Worm (Caenorhabditis elegans) whole organism, early embryonic: ENCODE measurements around the gene hpo-28.

ENCODE experiments used
- B0310.2 ChIP-seq: sonication (generic microtip); optimal IDR thresholded peaks from 2 replicates; lab custom pipeline; 2016; ENCODE audit warnings: mild to moderate bottlenecking, missing genetic modification characterization, missing compliant biosample characterization
- F13C5.2 ChIP-seq: sonication (generic microtip); optimal IDR thresholded peaks from 2 replicates; lab custom pipeline; 2017; ENCODE audit warnings: mild to moderate bottlenecking, missing genetic modification characterization, inconsistent platforms, missing compliant biosample characterization
- aly-1 ChIP-seq: sonication (generic microtip); optimal IDR thresholded peaks from 2 replicates; lab custom pipeline; 2016; ENCODE audit warnings: missing genetic modification characterization, missing compliant biosample characterization
- ama-1 ChIP-seq: fragments of 150-350 bp; optimal IDR thresholded peaks from 2 replicates; lab custom pipeline; 2014
- ceh-13 ChIP-seq: fragments of 200-800 bp; sonication (Bioruptor generic); optimal IDR thresholded peaks from 2 replicates; lab custom pipeline; 2018; ENCODE audit warnings: mild to moderate bottlenecking, missing genetic modification characterization, missing compliant biosample characterization
- ceh-36 ChIP-seq: sonication (generic microtip); optimal IDR thresholded peaks from 2 replicates; lab custom pipeline; 2016; ENCODE audit warnings: missing genetic modification characterization, inconsistent platforms, missing compliant biosample characterization
- ets-7 ChIP-seq: sonication (generic microtip); optimal IDR thresholded peaks from 2 replicates; lab custom pipeline; 2016; ENCODE audit warnings: missing genotype, missing genetic modification characterization, missing compliant biosample characterization
- flt-1 ChIP-seq: fragments of 200-800 bp; sonication (Bioruptor generic); IDR thresholded peaks from 2 replicates; pipeline ENCODE4 v1.3.6; 2022; ENCODE audit warnings: missing genetic modification characterization, missing compliant biosample characterization
- hmbx-1 ChIP-seq: sonication (generic microtip); optimal IDR thresholded peaks from 2 replicates; lab custom pipeline; 2016; ENCODE audit warnings: mild to moderate bottlenecking, missing genetic modification characterization, missing compliant biosample characterization
- hmg-4 ChIP-seq: fragments of 200-800 bp; sonication (Bioruptor generic); optimal IDR thresholded peaks from 2 replicates; lab custom pipeline; 2018; ENCODE audit warnings: mild to moderate bottlenecking, missing genetic modification characterization, missing compliant biosample characterization
- hnd-1 ChIP-seq: sonication (generic microtip); optimal IDR thresholded peaks from 2 replicates; lab custom pipeline; 2016; ENCODE audit warnings: missing genetic modification characterization, missing compliant biosample characterization
- pes-1 ChIP-seq: fragments of 200-800 bp; sonication (Bioruptor generic); IDR thresholded peaks from 2 replicates; pipeline ENCODE4 v1.3.6; 2022; ENCODE audit warnings: missing genetic modification reagents, missing genetic modification characterization, missing compliant biosample characterization
- scrt-1 ChIP-seq: fragments of 200-800 bp; sonication (Bioruptor generic); IDR thresholded peaks from 2 replicates; pipeline ENCODE4 v1.3.6; 2022; ENCODE audit warnings: missing genetic modification characterization, missing compliant biosample characterization
- sea-1 ChIP-seq: fragments of 200-800 bp; sonication (Bioruptor generic); conservative IDR thresholded peaks from 2 replicates; pipeline ENCODE4 v1.3.6; 2022; ENCODE audit warnings: missing genetic modification characterization, missing compliant biosample characterization
- tbx-11 ChIP-seq: fragments of 200-800 bp; sonication (Bioruptor generic); IDR thresholded peaks from 2 replicates; pipeline ENCODE4 v1.3.6; 2022; ENCODE audit warnings: missing genetic modification characterization, missing compliant biosample characterization
- tbx-37 ChIP-seq: fragments of 200-800 bp; sonication (Bioruptor generic); conservative IDR thresholded peaks from 2 replicates; pipeline ENCODE4 v1.3.6; 2022; ENCODE audit warnings: missing genetic modification reagents, missing genetic modification characterization, missing compliant biosample characterization
- tra-4 ChIP-seq: sonication (generic microtip); optimal IDR thresholded peaks from 2 replicates; lab custom pipeline; 2017; ENCODE audit warnings: missing genetic modification characterization, missing compliant biosample characterization

hpo-28 gene

ce11 chrIII:5747185-5747584 lies 38.1 kb upstream of the hpo-28 start, which contains the start of gene B0244.4:
TSS of gene B0244.4 (plus strand) at chrIII:5747485.
- TF ChIP-seq tbx-11 (GFP tag; lab: Robert Waterston, UW) (no peak), tbx-37 (GFP tag; lab: Robert Waterston, UW) (no peak), sea-1 (GFP tag; lab: Robert Waterston, UW) (no peak)

ce11 chrIII:5744579-5744978 lies 35.5 kb upstream of the hpo-28 start, which contains the start of gene B0244.5:
TSS of gene B0244.5 (plus strand) at chrIII:5744879.
- no peak for TF ChIP-seq ceh-13 (GFP tag; lab: Kevin White, UChicago)
- TF ChIP-seq tbx-37 (GFP tag; lab: Robert Waterston, UW): no peak
- no peak for TF ChIP-seq ets-7 (tag; lab: Kevin White, UChicago)
- TF ChIP-seq F13C5.2 (tag; lab: Kevin White, UChicago): no peak
- no peak for TF ChIP-seq B0310.2 (tag; lab: Kevin White, UChicago)
- no peak for TF ChIP-seq scrt-1 (GFP tag; lab: Robert Waterston, UW)
- TF ChIP-seq hmg-4 (GFP tag; lab: Kevin White, UChicago): no peak
- no peak for TF ChIP-seq hnd-1 (tag; lab: Kevin White, UChicago)
- TF ChIP-seq aly-1: no peak
- no peak for TF ChIP-seq sea-1 (GFP tag; lab: Robert Waterston, UW)
- no peak for TF ChIP-seq hmbx-1 (tag; lab: Kevin White, UChicago)

ce11 chrIII:5743084-5743483 lies 34.0 kb upstream of the hpo-28 start, which contains the start of gene B0244.15:
TSS of gene B0244.15 (plus strand) at chrIII:5743384.
- TF ChIP-seq ama-1 (no peak), tbx-11 (GFP tag; lab: Robert Waterston, UW) (no peak), tra-4 (tag; lab: Kevin White, UChicago) (no peak), tbx-37 (GFP tag; lab: Robert Waterston, UW) (no peak), hmbx-1 (tag; lab: Kevin White, UChicago) (no peak), ceh-13 (GFP tag; lab: Kevin White, UChicago) (no peak), F13C5.2 (tag; lab: Kevin White, UChicago) (no peak), aly-1 (no peak), scrt-1 (GFP tag; lab: Robert Waterston, UW) (no peak), ceh-36 (no peak), sea-1 (GFP tag; lab: Robert Waterston, UW) (no peak), flt-1 (no peak), hnd-1 (tag; lab: Kevin White, UChicago) (no peak), ets-7 (tag; lab: Kevin White, UChicago) (no peak), hmg-4 (GFP tag; lab: Kevin White, UChicago) (no peak)

ce11 chrIII:5740666-5741065 lies 31.5 kb upstream of the hpo-28 start, which contains the start of gene B0244.16:
TSS of gene B0244.16 (plus strand) at chrIII:5740966.
- TF ChIP-seq pes-1 (no peak), hmg-4 (GFP tag; lab: Kevin White, UChicago) (no peak), tra-4 (tag; lab: Kevin White, UChicago) (no peak), hnd-1 (tag; lab: Kevin White, UChicago) (no peak), sea-1 (GFP tag; lab: Robert Waterston, UW) (no peak), tbx-37 (GFP tag; lab: Robert Waterston, UW) (no peak), scrt-1 (GFP tag; lab: Robert Waterston, UW) (no peak), B0310.2 (tag; lab: Kevin White, UChicago) (no peak), F13C5.2 (tag; lab: Kevin White, UChicago) (no peak), tbx-11 (GFP tag; lab: Robert Waterston, UW) (no peak), flt-1 (no peak), ceh-13 (GFP tag; lab: Kevin White, UChicago) (no peak), ceh-36 (no peak), ets-7 (tag; lab: Kevin White, UChicago) (no peak), ama-1 (no peak), aly-1 (no peak), hmbx-1 (tag; lab: Kevin White, UChicago) (no peak)

ce11 chrIII:5737708-5738107 lies 28.6 kb upstream of the hpo-28 start, which contains the start of gene B0244.6:
TSS of gene B0244.6 (plus strand) at chrIII:5738008.
- no peak for TF ChIP-seq aly-1
- no peak for TF ChIP-seq hmg-4 (GFP tag; lab: Kevin White, UChicago)
- no peak for TF ChIP-seq tra-4 (tag; lab: Kevin White, UChicago)
- TF ChIP-seq F13C5.2 (tag; lab: Kevin White, UChicago): no peak
- TF ChIP-seq ets-7 (tag; lab: Kevin White, UChicago): no peak
- TF ChIP-seq tbx-11 (GFP tag; lab: Robert Waterston, UW): no peak
- TF ChIP-seq tbx-37 (GFP tag; lab: Robert Waterston, UW): no peak
- TF ChIP-seq hnd-1 (tag; lab: Kevin White, UChicago): no peak
- TF ChIP-seq B0310.2 (tag; lab: Kevin White, UChicago): no peak
- TF ChIP-seq ceh-36: no peak
- no peak for TF ChIP-seq hmbx-1 (tag; lab: Kevin White, UChicago)
- TF ChIP-seq scrt-1 (GFP tag; lab: Robert Waterston, UW): no peak
- no peak for TF ChIP-seq pes-1
- TF ChIP-seq ama-1: no peak
- no peak for TF ChIP-seq sea-1 (GFP tag; lab: Robert Waterston, UW)
- no peak for TF ChIP-seq ceh-13 (GFP tag; lab: Kevin White, UChicago)
- no peak for TF ChIP-seq flt-1

ce11 chrIII:5734905-5735304 lies 25.8 kb upstream of the hpo-28 start, which contains the start of gene B0244.10:
TSS of gene B0244.10 (plus strand) at chrIII:5735158.
- TF ChIP-seq hmbx-1 (tag; lab: Kevin White, UChicago): no peak
- TF ChIP-seq ama-1: no peak
- no peak for TF ChIP-seq scrt-1 (GFP tag; lab: Robert Waterston, UW)
- TF ChIP-seq hnd-1 (tag; lab: Kevin White, UChicago): no peak
- TF ChIP-seq B0310.2 (tag; lab: Kevin White, UChicago): no peak
- TF ChIP-seq ets-7 (tag; lab: Kevin White, UChicago): no peak
- TF ChIP-seq aly-1: no peak
- no peak for TF ChIP-seq F13C5.2 (tag; lab: Kevin White, UChicago)
- no peak for TF ChIP-seq pes-1
- no peak for TF ChIP-seq tbx-11 (GFP tag; lab: Robert Waterston, UW)
- TF ChIP-seq ceh-13 (GFP tag; lab: Kevin White, UChicago): no peak
- TF ChIP-seq ceh-36: no peak
- TF ChIP-seq tra-4 (tag; lab: Kevin White, UChicago): no peak
- no peak for TF ChIP-seq hmg-4 (GFP tag; lab: Kevin White, UChicago)
- no peak for TF ChIP-seq sea-1 (GFP tag; lab: Robert Waterston, UW)
- TF ChIP-seq tbx-37 (GFP tag; lab: Robert Waterston, UW): no peak
- no peak for TF ChIP-seq flt-1
